Fruit fly (Drosophila melanogaster): Measurements from ENCODE around the gene RtGEF.

Gene RtGEF

dm6 chr2L:20414750-20415211 lies 64.5 kb downstream of the RtGEF start, which contains the start of gene CG10947 (continued):
- TF ChIP-seq CG17612 (GFP tag; IDR thresholded peaks at IDR 0.05) (no peak), Fer2 (tag; optimal IDR thresholded peaks at IDR 0.05) (peak; percentile 21), Ravus (GFP tag; IDR thresholded peaks at IDR 0.05) (no peak), Blimp-1 (GFP tag; optimal IDR thresholded peaks at IDR 0.05) (peak; percentile 14), gem (tag; optimal IDR thresholded peaks at IDR 0.05) (peak; percentile 48), danr (GFP tag; IDR thresholded peaks at IDR 0.05) (no peak), CG10267 (tag; optimal IDR thresholded peaks at IDR 0.05) (peak; percentile 81), gsb-n (tag; optimal IDR thresholded peaks at IDR 0.05) (peak; percentile 42), HLH4C (GFP tag; IDR thresholded peaks at IDR 0.05; ENCODE audit: partially characterized antibody) (peak; percentile 53), Nf-YC (tag; optimal IDR thresholded peaks at IDR 0.05) (no peak), Taf1 (GFP tag; IDR thresholded peaks at IDR 0.05) (no peak), Chrac-16 (GFP tag; optimal IDR thresholded peaks at IDR 0.05) (peak; percentile 66), PHDP (tag; optimal IDR thresholded peaks at IDR 0.05) (peak; percentile 69), Mad (GFP tag; optimal IDR thresholded peaks at IDR 0.05) (peak; percentile 80), CG11456 (GFP tag; IDR thresholded peaks at IDR 0.05) (peak; percentile 86), Neu2 (GFP tag; optimal IDR thresholded peaks at IDR 0.05; ENCODE audit: borderline replicate concordance) (peak; percentile 1), Tbp (GFP tag; optimal IDR thresholded peaks at IDR 0.05) (no peak), MBD-R2 (GFP tag; IDR thresholded peaks at IDR 0.05) (peak; percentile 62), sr (GFP tag; IDR thresholded peaks at IDR 0.05) (0 out of 3 replicates have a peak, but pooled peaks have one; percentile 29), CG1832 (GFP tag; optimal IDR thresholded peaks at IDR 0.05) (no peak), CG9215 (GFP tag; IDR thresholded peaks at IDR 0.05) (no peak), CG6765 (GFP tag; optimal IDR thresholded peaks at IDR 0.05) (peak; percentile 25), crc (GFP tag; optimal IDR thresholded peaks at IDR 0.05) (peak; percentile 64), slp2 (GFP tag; optimal IDR thresholded peaks at IDR 0.05) (peak; percentile 68), CG32532 (GFP tag; IDR thresholded peaks at IDR 0.05) (peak; percentile 73), salm (tag; optimal IDR thresholded peaks at IDR 0.05) (no peak), Jarid2 (GFP tag; optimal IDR thresholded peaks at IDR 0.05) (no peak), Hr3 (GFP tag; optimal IDR thresholded peaks at IDR 0.05) (peak; percentile 62), sisA (GFP tag; IDR thresholded peaks at IDR 0.05) (no peak; the same call in 1 of the 2 replicates), Stat92E (GFP tag; optimal IDR thresholded peaks at IDR 0.05) (no peak), CG13624 (GFP tag; optimal IDR thresholded peaks at IDR 0.05) (peak; percentile 82), mam (GFP tag; optimal IDR thresholded peaks at IDR 0.05) (peak; percentile 67), CG15696 (tag; optimal IDR thresholded peaks at IDR 0.05) (no peak), CG8765 (GFP tag; IDR thresholded peaks at IDR 0.05) (no peak), Dip2 (GFP tag; IDR thresholded peaks at IDR 0.05) (no peak), kni (GFP tag; optimal IDR thresholded peaks at IDR 0.05) (no peak), CG3726 (GFP tag; IDR thresholded peaks at IDR 0.05) (no peak), CG12659 (GFP tag; optimal IDR thresholded peaks at IDR 0.05) (peak; percentile 70), Pdp1 (GFP tag; optimal IDR thresholded peaks at IDR 0.05) (peak; percentile 73 to 80), CG5245 (GFP tag; optimal IDR thresholded peaks at IDR 0.05) (peak; percentile 74), HmgD (GFP tag; optimal IDR thresholded peaks at IDR 0.05) (peak; percentile 38), Poxn (GFP tag; IDR thresholded peaks at IDR 0.05) (no peak), emc (GFP tag; optimal IDR thresholded peaks at IDR 0.05) (peak; percentile 48), CG9609 (GFP tag; optimal IDR thresholded peaks at IDR 0.05) (peak; percentile 53), tgo (GFP tag; IDR thresholded peaks at IDR 0.05) (peak; percentile 57), Spps (tag; optimal IDR thresholded peaks at IDR 0.05) (no peak), Drgx (GFP tag; IDR thresholded peaks at IDR 0.05) (no peak), oc (tag; optimal IDR thresholded peaks at IDR 0.05) (no peak), dimm (GFP tag; IDR thresholded peaks at IDR 0.05) (no peak), CG17912 (GFP tag; optimal IDR thresholded peaks at IDR 0.05) (peak; percentile 82), wek (GFP tag; optimal IDR thresholded peaks at IDR 0.05) (peak; percentile 48)
